Worm (Caenorhabditis elegans): ENCODE measurements around the gene D1005.10.
A peak's percentile ranks its signal among the peaks of the same experiment; 100 is the strongest.

The D1005.10 gene

ce11 chrX:1446593-1447141 lies 39.3 kb downstream of the D1005.10 start, which contains the start of gene zfp-3 (continued):
- TF ChIP-seq atf-7 (tag; optimal IDR thresholded peaks at IDR 0.05) (peak; percentile 92), lsl-1 (GFP tag; optimal IDR thresholded peaks at IDR 0.05) (no peak), hmg-1.2 (GFP tag; IDR thresholded peaks at IDR 0.05) (peak; percentile 93), dpl-1 (GFP tag; optimal IDR thresholded peaks at IDR 0.05) (no peak), sdz-38 (tag; optimal IDR thresholded peaks at IDR 0.05) (no peak), C17E4.6 (GFP tag; IDR thresholded peaks at IDR 0.05) (no peak), attf-6 (GFP tag; IDR thresholded peaks at IDR 0.05) (no peak), let-607 (tag; optimal IDR thresholded peaks at IDR 0.05) (peak in 1 of 2 experiments; percentile 64), rpc-1 (optimal IDR thresholded peaks at IDR 0.05) (no peak), rpc-1 (tag; optimal IDR thresholded peaks at IDR 0.05) (no peak), nfya-1 (tag; optimal IDR thresholded peaks at IDR 0.05; ENCODE audit: borderline replicate concordance, insufficient read depth) (no peak), ztf-18 (tag; optimal IDR thresholded peaks at IDR 0.05) (peak; percentile 39), aptf-2 (GFP tag; conservative IDR thresholded peaks at IDR 0.05) (no peak), gei-17 (GFP tag; optimal IDR thresholded peaks at IDR 0.05) (peak; percentile 87), somi-1 (GFP tag; optimal IDR thresholded peaks at IDR 0.05) (peak; percentile 75), B0035.1 (tag; optimal IDR thresholded peaks at IDR 0.05) (peak; percentile 65), him-1 (tag; optimal IDR thresholded peaks at IDR 0.05) (no peak), tlf-1 (GFP tag; optimal IDR thresholded peaks at IDR 0.05) (peak; percentile 56), ceh-58 (GFP tag; IDR thresholded peaks at IDR 0.05) (no peak), lag-1 (GFP tag; IDR thresholded peaks at IDR 0.05) (no peak), ZK185.1 (tag; optimal IDR thresholded peaks at IDR 0.05; ENCODE audit: poor library complexity, severe bottlenecking) (peak; percentile 87), chd-7 (tag; optimal IDR thresholded peaks at IDR 0.05) (peak; percentile 76), rcor-1 (GFP tag; IDR thresholded peaks at IDR 0.05) (peak; percentile 55), dpff-1 (tag; optimal IDR thresholded peaks at IDR 0.05) (no peak), lir-1 (GFP tag; conservative IDR thresholded peaks at IDR 0.05) (peak; percentile 80), B0019.2 (GFP tag; conservative IDR thresholded peaks at IDR 0.05) (no peak), snpc-4 (GFP tag; optimal IDR thresholded peaks at IDR 0.05) (peak; percentile 55), snpc-4 (tag; optimal IDR thresholded peaks at IDR 0.05) (peak; percentile 45 to 78 (median 68)), aptf-3 (GFP tag; IDR thresholded peaks at IDR 0.05) (no peak), zfh-2 (GFP tag; conservative IDR thresholded peaks at IDR 0.05) (peak; percentile 97), die-1 (tag; optimal IDR thresholded peaks at IDR 0.05) (peak; percentile 11), ztf-25 (GFP tag; IDR thresholded peaks at IDR 0.05) (no peak), hmg-20 (GFP tag; IDR thresholded peaks at IDR 0.05) (peak; percentile 53; the same call in 1 of the 2 replicates), let-526 (GFP tag; IDR thresholded peaks at IDR 0.05) (peak; percentile 80; the same call in 1 of the 2 replicates), snpc-3.4 (tag; optimal IDR thresholded peaks at IDR 0.05) (no peak), repo-1 (tag; optimal IDR thresholded peaks at IDR 0.05) (peak; percentile 70), cebp-1 (GFP tag; IDR thresholded peaks at IDR 0.05) (0 out of 2 replicates have a peak, but pooled peaks have one; percentile 45), cebp-1 (tag; optimal IDR thresholded peaks at IDR 0.05) (no peak), mes-4 (tag; optimal IDR thresholded peaks at IDR 0.05) (no peak), B0261.1 (tag; optimal IDR thresholded peaks at IDR 0.05) (no peak), attf-3 (GFP tag; conservative IDR thresholded peaks at IDR 0.05) (no peak; the same call in 1 of the 2 replicates), F55B11.4 (tag; optimal IDR thresholded peaks at IDR 0.05; ENCODE audit: borderline replicate concordance, insufficient read depth) (no peak), F37B4.10 (GFP tag; IDR thresholded peaks at IDR 0.05) (no peak), ceh-91 (GFP tag; IDR thresholded peaks at IDR 0.05) (no peak), ceh-27 (GFP tag; optimal IDR thresholded peaks at IDR 0.05) (peak; percentile 95), T26A5.8 (tag; optimal IDR thresholded peaks at IDR 0.05) (no peak), Y79H2A.3 (GFP tag; conservative IDR thresholded peaks at IDR 0.05) (no peak), B0336.3 (GFP tag; IDR thresholded peaks at IDR 0.05) (peak; percentile 88), madf-6 (GFP tag; IDR thresholded peaks at IDR 0.05) (no peak)
